Worm (Caenorhabditis elegans) whole organism, mixed stage, embryonic: Measurements from ENCODE around the gene F14F8.14.

Experiments
- M03D4.4 ChIP-seq: sonication (generic microtip); optimal IDR thresholded peaks from 2 replicates; lab custom pipeline; 2017; ENCODE audit warnings: mild to moderate bottlenecking, missing genetic modification characterization, missing compliant biosample characterization
- blmp-1 ChIP-seq: fragments of 150-350 bp; optimal IDR thresholded peaks from 2 replicates; lab custom pipeline; 2014; ENCODE audit warnings: missing biosample characterization, missing genetic modification characterization
- ceh-39 ChIP-seq: fragments of 150-350 bp; optimal IDR thresholded peaks from 2 replicates; lab custom pipeline; 2014; ENCODE audit warnings: missing biosample characterization, missing genetic modification characterization
- ceh-43 ChIP-seq: fragments of 200-800 bp; sonication (Bioruptor generic); optimal IDR thresholded peaks from 2 replicates; lab custom pipeline; 2018; ENCODE audit warnings: mild to moderate bottlenecking, missing genetic modification characterization, moderate library complexity, missing compliant biosample characterization
- ceh-83 ChIP-seq: fragments of 200-800 bp; sonication (Bioruptor generic); optimal IDR thresholded peaks from 2 replicates; lab custom pipeline; 2018; ENCODE audit warnings: mild to moderate bottlenecking, missing genetic modification characterization, missing compliant biosample characterization
- ces-1 ChIP-seq: fragments of 150-350 bp; optimal IDR thresholded peaks from 2 replicates; lab custom pipeline; 2014; ENCODE audit warnings: missing biosample characterization, missing genetic modification reagents, missing genetic modification characterization
- cnd-1 ChIP-seq: fragments of 200-800 bp; sonication (Bioruptor generic); optimal IDR thresholded peaks from 2 replicates; lab custom pipeline; 2018; ENCODE audit warnings: mild to moderate bottlenecking, missing genetic modification characterization, missing compliant biosample characterization
- drap-1 ChIP-seq: fragments of 200-800 bp; sonication (Bioruptor generic); optimal IDR thresholded peaks from 3 replicates; lab custom pipeline; 2018; ENCODE audit warnings: mild to moderate bottlenecking, missing genetic modification characterization, missing compliant biosample characterization
- elt-1 ChIP-seq: sonication (generic microtip); optimal IDR thresholded peaks from 2 replicates; lab custom pipeline; 2017; ENCODE audit warnings: missing genetic modification characterization, mild to moderate bottlenecking, missing compliant biosample characterization, antibody characterized with exemption, moderate library complexity, borderline replicate concordance; ENCODE audit not compliant: insufficient read depth
- elt-3 ChIP-seq: fragments of 150-350 bp; optimal IDR thresholded peaks from 2 replicates; lab custom pipeline; 2014; ENCODE audit warnings: missing biosample characterization, missing genetic modification characterization
- flh-1 ChIP-seq: fragments of 200-800 bp; sonication (Bioruptor generic); optimal IDR thresholded peaks from 2 replicates; lab custom pipeline; 2018; ENCODE audit warnings: mild to moderate bottlenecking, missing genetic modification characterization, moderate library complexity, missing compliant biosample characterization
- ham-2 ChIP-seq: fragments of 200-800 bp; sonication (Bioruptor generic); optimal IDR thresholded peaks from 2 replicates; lab custom pipeline; 2018; ENCODE audit warnings: mild to moderate bottlenecking, missing genetic modification characterization, missing compliant biosample characterization
- hlh-1 ChIP-seq: fragments of 150-350 bp; optimal IDR thresholded peaks from 2 replicates; lab custom pipeline; 2014; ENCODE audit warnings: missing biosample characterization, missing genetic modification reagents, missing genetic modification characterization
- lin-13 ChIP-seq: fragments of 150-350 bp; optimal IDR thresholded peaks from 2 replicates; lab custom pipeline; 2014; ENCODE audit warnings: missing biosample characterization, missing genetic modification characterization
- lsy-2 ChIP-seq: fragments of 150-350 bp; optimal IDR thresholded peaks from 2 replicates; lab custom pipeline; 2014; ENCODE audit warnings: missing biosample characterization, missing genetic modification characterization
- mab-5 ChIP-seq: fragments of 150-350 bp; optimal IDR thresholded peaks from 2 replicates; lab custom pipeline; 2014; ENCODE audit warnings: missing biosample characterization, missing genetic modification characterization
- mep-1 ChIP-seq: fragments of 150-350 bp; optimal IDR thresholded peaks from 2 replicates; lab custom pipeline; 2017; ENCODE audit warnings: missing biosample characterization, missing genetic modification reagents, missing genetic modification characterization, inconsistent platforms
- nhr-12 ChIP-seq: fragments of 150-350 bp; optimal IDR thresholded peaks from 2 replicates; lab custom pipeline; 2014; ENCODE audit warnings: missing biosample characterization, missing genetic modification characterization
- nhr-2 ChIP-seq: fragments of 150-350 bp; optimal IDR thresholded peaks from 2 replicates; lab custom pipeline; 2014; ENCODE audit warnings: missing biosample characterization, missing genetic modification characterization
- nhr-237 ChIP-seq: fragments of 150-350 bp; optimal IDR thresholded peaks from 2 replicates; lab custom pipeline; 2014; ENCODE audit warnings: missing biosample characterization, missing genetic modification characterization
- nhr-28 ChIP-seq: fragments of 150-350 bp; optimal IDR thresholded peaks from 2 replicates; lab custom pipeline; 2014; ENCODE audit warnings: missing biosample characterization, missing genetic modification characterization
- nhr-76 ChIP-seq: sonication (generic microtip); optimal IDR thresholded peaks from 2 replicates; lab custom pipeline; 2017; ENCODE audit warnings: missing biosample characterization, missing genetic modification characterization
- pha-4 ChIP-seq: fragments of 150-350 bp; optimal IDR thresholded peaks from 2 replicates; lab custom pipeline; 2018; ENCODE audit warnings: missing biosample characterization, missing genetic modification reagents, missing genetic modification characterization
- sem-2 ChIP-seq: fragments of 200-800 bp; sonication (Bioruptor generic); optimal IDR thresholded peaks from 2 replicates; lab custom pipeline; 2018; ENCODE audit warnings: mild to moderate bottlenecking, missing genetic modification characterization, missing compliant biosample characterization
- sptf-1 ChIP-seq: sonication (generic microtip); optimal IDR thresholded peaks from 2 replicates; lab custom pipeline; 2017; ENCODE audit warnings: mild to moderate bottlenecking, missing genetic modification characterization, moderate library complexity, missing compliant biosample characterization
- tbx-8 ChIP-seq: fragments of 200-800 bp; sonication (Bioruptor generic); optimal IDR thresholded peaks from 2 replicates; lab custom pipeline; 2018; ENCODE audit warnings: mild to moderate bottlenecking, missing genetic modification characterization, moderate library complexity, missing compliant biosample characterization
- unc-120 ChIP-seq: sonication (generic microtip); optimal IDR thresholded peaks from 2 replicates; lab custom pipeline; 2017; ENCODE audit warnings: missing genetic modification characterization, missing compliant biosample characterization; ENCODE audit not compliant: poor library complexity, severe bottlenecking
- unc-39 ChIP-seq: fragments of 150-350 bp; optimal IDR thresholded peaks from 2 replicates; lab custom pipeline; 2014; ENCODE audit warnings: missing biosample characterization, missing genetic modification characterization
- unc-62 ChIP-seq: fragments of 150-350 bp; optimal IDR thresholded peaks from 2 replicates; lab custom pipeline; 2014; ENCODE audit warnings: missing biosample characterization, missing genetic modification reagents, missing genetic modification characterization
- ztf-11 ChIP-seq: fragments of 150-350 bp; optimal IDR thresholded peaks from 2 replicates; lab custom pipeline; 2014; ENCODE audit warnings: missing biosample characterization, missing genetic modification characterization

The F14F8.14 gene

ce11 chrV:16692988-16693387, 26.4 kb upstream of the F14F8.14 start:
- TF ChIP-seq ham-2 (GFP tag; lab: Kevin White, UChicago) (no peak), ces-1 (GFP tag; lab: Kevin White, UChicago) (no peak), blmp-1 (no peak), sptf-1 (tag; lab: Kevin White, UChicago) (no peak), ceh-39 (tag; lab: Kevin White, UChicago) (no peak), ztf-11 (tag; lab: Kevin White, UChicago) (no peak), pha-4 (tag; lab: Kevin White, UChicago) (no peak), M03D4.4 (tag; lab: Kevin White, UChicago) (no peak), nhr-237 (tag; lab: Kevin White, UChicago) (no peak), elt-1 (tag; lab: Kevin White, UChicago) (no peak), tbx-8 (no peak), ceh-43 (no peak)

ce11 chrV:16687227-16687626, 20.7 kb upstream of the F14F8.14 start, which contains the start of gene srz-102:
TSS of gene srz-102 (plus strand) at chrV:16687527.
- TF ChIP-seq mab-5 (tag; lab: Kevin White, UChicago) (no peak), lsy-2 (no peak), nhr-76 (tag; lab: Kevin White, UChicago) (no peak), hlh-1 (tag; lab: Kevin White, UChicago) (no peak), elt-1 (tag; lab: Kevin White, UChicago) (no peak), drap-1 (GFP tag; lab: Kevin White, UChicago) (no peak), nhr-12 (tag; lab: Kevin White, UChicago) (no peak), ceh-39 (tag; lab: Kevin White, UChicago) (no peak), ham-2 (GFP tag; lab: Kevin White, UChicago) (no peak)

- TF ChIP-seq pha-4 (tag; lab: Kevin White, UChicago), result no peak
- TF ChIP-seq lin-13 (tag; lab: Kevin White, UChicago), result no peak
- TF ChIP-seq unc-62, result no peak
- no peak for TF ChIP-seq mab-5 (tag; lab: Kevin White, UChicago)
- TF ChIP-seq unc-120 (tag; lab: Kevin White, UChicago), result no peak
- TF ChIP-seq sem-2 (GFP tag; lab: Kevin White, UChicago), result no peak
- no peak for TF ChIP-seq nhr-237 (tag; lab: Kevin White, UChicago)
- TF ChIP-seq cnd-1 (tag; lab: Kevin White, UChicago), result no peak
- TF ChIP-seq ham-2 (GFP tag; lab: Kevin White, UChicago), result no peak
- TF ChIP-seq, all 35 proteins: peak for 0
Measured at ce11 chrV:16685725-16686124, 19.2 kb upstream of the F14F8.14 start, which contains the start of gene srw-43. TSS of gene srw-43 (plus strand) at chrV:16686025.

- TF ChIP-seq elt-3 (tag; lab: Kevin White, UChicago) (no peak), unc-39 (tag; lab: Kevin White, UChicago) (no peak), mep-1 (no peak), flh-1 (GFP tag; lab: Kevin White, UChicago) (no peak), ceh-39 (tag; lab: Kevin White, UChicago) (no peak), nhr-76 (tag; lab: Kevin White, UChicago) (no peak), nhr-28 (tag; lab: Kevin White, UChicago) (no peak), lsy-2 (no peak), drap-1 (GFP tag; lab: Kevin White, UChicago) (no peak), nhr-2 (tag; lab: Kevin White, UChicago) (no peak), ceh-83 (GFP tag; lab: Kevin White, UChicago) (no peak)
Measured at ce11 chrV:16683359-16683758, 16.8 kb upstream of the F14F8.14 start.

- TF ChIP-seq sem-2 (GFP tag; lab: Kevin White, UChicago) (no peak), ceh-39 (tag; lab: Kevin White, UChicago) (no peak), nhr-12 (tag; lab: Kevin White, UChicago) (no peak), mep-1 (no peak)
Measured at ce11 chrV:16682886-16683285, 16.3 kb upstream of the F14F8.14 start, which contains the start of gene srw-36. TSS of gene srw-36 (plus strand) at chrV:16683186.
